Fruit fly (Drosophila melanogaster): ENCODE data around the gene CG10710.
A peak's percentile ranks its signal among the peaks of the same experiment; 100 is the strongest.

The CG10710 gene

DNA sequence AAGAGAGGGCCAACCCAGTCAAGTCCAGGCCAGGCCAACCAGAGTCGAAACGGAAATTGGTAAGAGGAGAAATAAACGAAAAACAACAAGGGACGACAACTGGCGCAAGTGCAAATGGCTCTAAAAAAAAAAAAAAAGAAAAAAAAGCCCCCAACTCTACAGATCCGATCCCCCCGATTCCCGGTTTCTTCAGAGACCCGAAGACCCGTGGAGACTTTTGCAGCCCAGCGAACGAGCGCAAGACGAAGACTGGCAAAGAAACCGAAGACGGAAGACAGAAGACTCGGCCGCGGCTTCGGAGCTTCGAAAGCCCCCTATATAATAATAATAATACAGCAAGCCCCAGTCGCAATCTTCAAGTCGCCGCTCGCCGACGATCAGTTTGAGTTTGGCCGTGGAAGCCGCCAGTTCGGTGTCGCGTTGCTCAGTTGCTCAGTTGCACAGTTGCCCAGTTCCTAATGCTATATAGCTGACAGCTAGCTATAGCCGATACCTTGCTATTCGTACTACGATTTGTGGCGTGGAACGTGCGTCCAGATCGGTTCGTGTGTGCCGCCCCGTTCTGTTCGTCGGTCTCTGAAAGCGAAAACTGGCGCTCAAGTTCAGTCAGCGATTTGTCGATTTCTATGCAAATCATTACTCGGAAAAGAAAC is 24.9 kb downstream of the CG10710 start (continued):
- TF ChIP-seq CG11902 (GFP tag; optimal IDR thresholded peaks at IDR 0.05) (no peak), OdsH (GFP tag; optimal IDR thresholded peaks at IDR 0.05) (peak; percentile 42), CG16779 (tag; optimal IDR thresholded peaks at IDR 0.05) (peak; percentile 5), spab (GFP tag; optimal IDR thresholded peaks at IDR 0.05) (peak; percentile 72), CG10631 (GFP tag; optimal IDR thresholded peaks at IDR 0.05) (no peak), Sox102F (GFP tag; optimal IDR thresholded peaks at IDR 0.05) (peak; percentile 72), CG6163 (GFP tag; IDR thresholded peaks at IDR 0.05) (peak; percentile 93), ss (GFP tag; optimal IDR thresholded peaks at IDR 0.05) (peak; percentile 88 to 89), CG1621 (tag; optimal IDR thresholded peaks at IDR 0.05) (peak; percentile 48), CG6854 (GFP tag; optimal IDR thresholded peaks at IDR 0.05) (peak; percentile 62), lz (GFP tag; optimal IDR thresholded peaks at IDR 0.05) (no peak), dac (GFP tag; optimal IDR thresholded peaks at IDR 0.05) (no peak), CG8319 (GFP tag; optimal IDR thresholded peaks at IDR 0.05) (no peak), Blimp-1 (GFP tag; optimal IDR thresholded peaks at IDR 0.05) (peak; percentile 32), CG31627 (GFP tag; optimal IDR thresholded peaks at IDR 0.05) (no peak), CG6808 (GFP tag; optimal IDR thresholded peaks at IDR 0.05) (peak; percentile 79)

DNA sequence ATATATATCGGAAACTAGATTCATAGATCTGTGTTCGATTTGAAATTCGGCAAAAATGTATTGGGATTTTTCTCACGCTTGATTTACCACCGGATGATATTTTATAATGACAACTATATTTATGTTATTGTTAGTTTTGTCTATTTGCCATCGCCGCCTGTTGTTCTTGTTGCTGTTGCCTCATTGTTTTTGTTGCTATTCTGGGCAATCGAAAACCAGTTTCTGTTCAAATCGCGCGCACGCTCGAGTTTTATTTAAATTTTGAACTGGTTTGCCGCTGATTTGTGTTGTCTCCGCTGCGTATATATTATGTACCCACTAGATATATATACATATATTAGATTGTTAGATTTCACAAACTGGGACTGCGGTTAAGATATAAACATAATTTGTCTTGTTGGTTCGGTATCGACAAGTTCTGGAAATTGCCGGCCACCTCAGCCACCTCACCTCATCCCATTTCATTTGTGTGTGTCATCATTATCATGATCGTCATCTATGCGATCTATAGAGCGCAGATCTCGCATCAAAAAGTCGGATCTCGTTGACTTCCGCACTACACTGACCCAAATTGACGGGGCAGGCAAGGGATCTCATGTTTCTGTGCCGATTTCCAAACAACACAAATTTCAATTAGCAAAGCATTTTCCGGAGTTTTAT is 28.6 kb downstream of the CG10710 start:
- peak; percentile 25 for TF ChIP-seq fkh (GFP tag; optimal IDR thresholded peaks at IDR 0.05)
- TF ChIP-seq Eip78C (GFP tag) = peak; percentile 26
- TF ChIP-seq achi (GFP tag; optimal IDR thresholded peaks at IDR 0.05) = no peak
- no peak for TF ChIP-seq pdm3 (GFP tag; optimal IDR thresholded peaks at IDR 0.05)

dm6 chr3L:13489193-13489752 is 30.1 kb downstream of the CG10710 start:
- no peak for TF ChIP-seq CG6808 (GFP tag; optimal IDR thresholded peaks at IDR 0.05)
- TF ChIP-seq fkh (GFP tag; optimal IDR thresholded peaks at IDR 0.05) = peak; percentile 63

dm6 chr3L:13488129-13488876 is 31.1 kb downstream of the CG10710 start:
- peak; percentile 40; the same call in 1 of the 2 replicates for TF ChIP-seq CG15336 (GFP tag; IDR thresholded peaks at IDR 0.05)
- TF ChIP-seq svp (GFP tag) = peak; percentile 93
- peak; percentile 46 for TF ChIP-seq Hr4 (GFP tag; optimal IDR thresholded peaks at IDR 0.05)
- peak; percentile 57 for TF ChIP-seq Smox (GFP tag; optimal IDR thresholded peaks at IDR 0.05)
- TF ChIP-seq CG34406 (GFP tag; optimal IDR thresholded peaks at IDR 0.05) = peak; percentile 28
- TF ChIP-seq Blimp-1 (GFP tag; optimal IDR thresholded peaks at IDR 0.05) = no peak
- TF ChIP-seq CG11762 (GFP tag; optimal IDR thresholded peaks at IDR 0.05; ENCODE audit: insufficient read depth) = no peak
- TF ChIP-seq Hr39 (GFP tag; optimal IDR thresholded peaks at IDR 0.05) = peak; percentile 62
- peak; percentile 9 for TF ChIP-seq OdsH (GFP tag; optimal IDR thresholded peaks at IDR 0.05)
- no peak for TF ChIP-seq dsx (GFP tag; optimal IDR thresholded peaks at IDR 0.05; ENCODE audit: poor library complexity, severe bottlenecking)
- TF ChIP-seq cyc (GFP tag; optimal IDR thresholded peaks at IDR 0.05) = peak; percentile 58
- TF ChIP-seq Eip78C (GFP tag) = peak; percentile 85
- peak; percentile 38 for TF ChIP-seq spab (GFP tag; optimal IDR thresholded peaks at IDR 0.05)
- no peak for TF ChIP-seq Lpt (GFP tag; optimal IDR thresholded peaks at IDR 0.05)
- TF ChIP-seq CG8632 (GFP tag; optimal IDR thresholded peaks at IDR 0.05) = peak; percentile 26
- TF ChIP-seq CG6792 (GFP tag; optimal IDR thresholded peaks at IDR 0.05) = peak; percentile 5
- peak; percentile 60 for TF ChIP-seq Eip75B (GFP tag; optimal IDR thresholded peaks at IDR 0.05)
- peak; percentile 37 for TF ChIP-seq achi (GFP tag; optimal IDR thresholded peaks at IDR 0.05)
- TF ChIP-seq CG4318 (GFP tag; optimal IDR thresholded peaks at IDR 0.05) = peak; percentile 28
- TF ChIP-seq fkh (GFP tag; optimal IDR thresholded peaks at IDR 0.05) = no peak
- TF ChIP-seq CG11902 (GFP tag; optimal IDR thresholded peaks at IDR 0.05) = no peak
- peak; percentile 50 for TF ChIP-seq net (GFP tag; optimal IDR thresholded peaks at IDR 0.05)
- no peak for TF ChIP-seq CG6276 (GFP tag; optimal IDR thresholded peaks at IDR 0.05)
- TF ChIP-seq lz (GFP tag; optimal IDR thresholded peaks at IDR 0.05) = peak; percentile 50
- TF ChIP-seq Gug (GFP tag; IDR thresholded peaks at IDR 0.05) = peak; percentile 30; the same call in 1 of the 2 replicates
- TF ChIP-seq CG6163 (GFP tag; IDR thresholded peaks at IDR 0.05) = peak; percentile 63; the same call in 2 of the 3 replicates
- TF ChIP-seq Hr38 (GFP tag; optimal IDR thresholded peaks at IDR 0.05) = no peak
- peak; percentile 42 for TF ChIP-seq CG10669 (GFP tag; optimal IDR thresholded peaks at IDR 0.05)
- TF ChIP-seq CG9139 (GFP tag; optimal IDR thresholded peaks at IDR 0.05) = no peak

All from whole organism, prepupa.